Worm (Caenorhabditis elegans): Measurements from ENCODE around the gene Y73B3A.8.

DNA sequence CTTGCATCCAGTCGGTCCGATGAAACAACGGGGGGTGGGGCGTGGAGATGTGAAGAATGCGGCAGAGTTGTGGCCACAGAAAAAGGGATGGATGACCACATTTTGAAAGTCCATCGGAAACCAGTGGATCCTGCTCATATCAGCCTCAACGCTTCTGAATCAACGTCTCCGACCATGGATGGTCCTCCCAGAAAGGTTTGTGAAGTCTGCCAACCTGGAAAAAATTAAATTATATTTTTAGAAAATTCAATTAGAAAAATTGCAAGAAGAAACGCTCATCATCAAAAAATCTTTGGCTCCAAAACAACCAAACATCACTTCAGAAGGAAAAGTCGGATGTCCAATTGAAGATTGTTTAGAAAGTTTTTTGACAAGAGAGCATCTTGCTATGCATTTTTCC is at the start of gene Y73B3A.8:
- TF ChIP-seq dao-5 (tag; optimal IDR thresholded peaks at IDR 0.05) (no peak), him-1 (tag; optimal IDR thresholded peaks at IDR 0.05) (no peak)

Data from whole organism, L4/young adult.